Worm (Caenorhabditis elegans): ENCODE data around the gene ddi-1.

Gene ddi-1

DNA sequence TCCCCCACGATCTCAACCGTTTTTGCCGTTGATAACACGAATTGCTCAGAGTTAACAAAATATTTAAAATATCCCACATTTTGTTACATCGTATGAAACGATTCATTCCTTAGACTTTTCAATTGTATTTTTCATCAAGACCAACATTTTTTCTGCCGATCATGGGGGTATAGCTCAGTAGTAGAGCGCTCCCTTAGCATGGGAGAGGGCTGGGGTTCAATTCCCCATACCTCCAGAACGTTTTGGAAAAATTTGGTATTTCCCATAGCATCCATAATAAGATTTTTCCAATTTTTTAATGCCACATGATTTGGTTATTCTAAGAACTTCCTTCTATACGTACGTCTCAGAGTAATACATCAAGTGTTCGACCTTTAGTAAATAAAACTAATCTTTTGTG is 39.4 kb downstream of the ddi-1 start:
- TF ChIP-seq ceh-6 (GFP tag; optimal IDR thresholded peaks at IDR 0.05) (no peak), pha-4 (tag; optimal IDR thresholded peaks at IDR 0.05) (no peak), hlh-6 (tag; optimal IDR thresholded peaks at IDR 0.05) (no peak), lin-11 (tag; optimal IDR thresholded peaks at IDR 0.05) (no peak)

DNA sequence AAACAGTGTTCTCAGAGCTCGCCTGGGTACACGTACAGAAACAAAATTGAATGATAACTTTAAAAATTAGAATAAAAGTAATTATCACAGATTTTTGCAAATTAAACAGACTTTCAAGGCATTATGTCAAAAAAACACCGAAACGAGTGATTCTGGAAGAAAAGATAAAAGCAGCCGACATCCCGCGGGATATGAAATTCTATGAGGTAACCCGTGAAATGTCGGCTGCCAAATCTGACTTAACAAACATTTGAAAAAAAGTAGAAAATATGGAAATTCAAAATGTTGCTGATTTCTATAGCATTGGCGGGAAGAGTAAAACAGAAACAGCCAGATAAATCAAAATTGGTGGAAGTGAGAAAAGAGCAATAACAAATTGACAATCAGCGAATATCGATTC is 42.9 kb downstream of the ddi-1 start:
- TF ChIP-seq ceh-34 (tag; optimal IDR thresholded peaks at IDR 0.05) = no peak

DNA sequence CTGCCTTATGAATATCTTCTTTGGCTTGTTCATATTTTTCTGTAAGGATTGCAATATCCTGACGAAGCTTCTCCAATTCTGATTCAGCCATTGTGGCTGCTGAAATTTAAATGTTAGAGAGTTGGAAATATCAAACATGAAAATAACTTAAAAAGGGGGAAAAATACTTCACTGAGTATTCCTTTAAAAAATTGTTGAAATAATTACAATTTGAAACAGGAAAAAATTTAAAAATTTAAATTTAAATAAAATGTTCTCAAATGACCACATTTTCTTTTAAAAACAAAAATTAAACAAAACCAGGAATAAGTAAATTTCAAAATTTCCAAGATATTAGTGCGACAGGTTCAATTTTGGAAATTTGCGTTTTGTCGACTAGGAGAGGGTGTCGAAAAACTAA is 49.6 kb downstream of the ddi-1 start, which contains the start of gene bicd-1:
Gene bicd-1 (minus strand): TSS at position 101 of the 400 bp plus-strand sequence.
- no peak for TF ChIP-seq ttx-3 (tag; optimal IDR thresholded peaks at IDR 0.05)
- no peak for TF ChIP-seq pat-9 (tag; optimal IDR thresholded peaks at IDR 0.05)
- no peak for TF ChIP-seq gmeb-2 (tag; optimal IDR thresholded peaks at IDR 0.05)
- TF ChIP-seq madf-2 (tag; optimal IDR thresholded peaks at IDR 0.05) = no peak
- no peak for TF ChIP-seq hlh-13 (GFP tag; optimal IDR thresholded peaks at IDR 0.05)
- no peak for TF ChIP-seq pax-1 (tag; optimal IDR thresholded peaks at IDR 0.05)
- TF ChIP-seq sox-4 (tag; optimal IDR thresholded peaks at IDR 0.05) = no peak
- TF ChIP-seq dmd-4 (tag; optimal IDR thresholded peaks at IDR 0.05; ENCODE audit: borderline replicate concordance) = no peak
- TF ChIP-seq K02D7.2 (tag; optimal IDR thresholded peaks at IDR 0.05) = no peak
- TF ChIP-seq odd-2 (tag; optimal IDR thresholded peaks at IDR 0.05) = no peak
- TF ChIP-seq hlh-15 (tag; optimal IDR thresholded peaks at IDR 0.05) = no peak
- no peak for TF ChIP-seq lin-11 (tag; optimal IDR thresholded peaks at IDR 0.05)
- no peak for TF ChIP-seq ceh-48 (tag; optimal IDR thresholded peaks at IDR 0.05)
- no peak for TF ChIP-seq eyg-1 (tag; optimal IDR thresholded peaks at IDR 0.05)
- no peak for TF ChIP-seq elt-4 (tag; optimal IDR thresholded peaks at IDR 0.05)
- TF ChIP-seq ama-1 (optimal IDR thresholded peaks at IDR 0.05) = no peak
- TF ChIP-seq C38D4.7 (GFP tag; optimal IDR thresholded peaks at IDR 0.05) = no peak

DNA sequence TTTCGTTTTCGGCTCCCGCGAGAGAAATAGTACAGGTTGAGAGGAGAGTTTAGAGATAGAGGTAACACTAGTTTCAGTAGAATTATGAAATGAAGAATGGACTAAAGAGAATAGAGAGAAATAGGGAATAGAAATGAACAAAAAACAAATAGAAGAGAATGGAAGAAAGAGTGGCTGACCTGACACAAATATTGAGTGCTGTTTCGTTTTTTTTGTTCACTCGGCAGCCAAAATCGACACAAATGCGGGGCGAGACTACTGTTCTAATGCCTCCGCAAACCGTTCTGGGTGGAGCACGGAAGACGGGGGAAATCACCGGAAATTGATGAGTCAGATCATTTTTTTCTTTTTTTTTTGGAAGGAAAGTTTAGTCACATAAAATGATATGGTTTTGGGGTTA is 50.0 kb downstream of the ddi-1 start:
- TF ChIP-seq ceh-48 (tag; optimal IDR thresholded peaks at IDR 0.05) (no peak), ceh-22 (tag; optimal IDR thresholded peaks at IDR 0.05) (no peak), hlh-15 (tag; optimal IDR thresholded peaks at IDR 0.05) (no peak), sox-4 (tag; optimal IDR thresholded peaks at IDR 0.05) (no peak), mec-3 (tag; optimal IDR thresholded peaks at IDR 0.05; ENCODE audit: borderline replicate concordance) (no peak), ets-4 (tag; optimal IDR thresholded peaks at IDR 0.05) (no peak), nfya-1 (tag; optimal IDR thresholded peaks at IDR 0.05) (no peak)
